Worm (Caenorhabditis elegans) whole organism, L4/young adult: ENCODE data around the gene gly-14.

Source experiments
- W03F9.2 ChIP-seq: fragments of 150-350 bp; optimal IDR thresholded peaks from 2 replicates; lab custom pipeline; 2014; ENCODE audit warnings: missing biosample characterization, missing genetic modification characterization
- him-1 ChIP-seq: sonication (generic microtip); optimal IDR thresholded peaks from 2 replicates; lab custom pipeline; 2016; ENCODE audit warnings: missing genotype, missing genetic modification reagents, missing genetic modification characterization, missing compliant biosample characterization

DNA sequence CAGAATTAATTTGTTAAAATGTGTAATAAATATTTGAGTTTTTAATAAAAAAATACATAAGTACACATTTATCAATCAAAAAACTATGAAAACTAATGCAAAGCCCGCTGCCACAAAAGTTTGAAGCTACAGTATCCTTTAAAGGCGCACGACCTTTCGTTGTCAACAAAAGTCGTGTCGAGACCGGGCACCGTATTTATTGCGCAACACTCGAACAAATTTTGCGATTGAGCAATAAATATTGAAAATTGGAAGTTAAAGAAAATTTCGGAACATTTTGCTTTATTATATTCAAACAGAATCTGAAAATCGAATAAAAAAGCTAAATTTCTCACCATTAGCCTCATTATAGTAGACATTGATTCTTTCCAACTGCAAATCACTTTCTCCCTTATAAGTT, 48.1 kb upstream of the gly-14 start:
- no peak for TF ChIP-seq him-1 (tag; lab: Kevin White, UChicago)
- TF ChIP-seq W03F9.2: no peak
